Worm (Caenorhabditis elegans): Measurements from ENCODE around the gene F13H10.9.

DNA sequence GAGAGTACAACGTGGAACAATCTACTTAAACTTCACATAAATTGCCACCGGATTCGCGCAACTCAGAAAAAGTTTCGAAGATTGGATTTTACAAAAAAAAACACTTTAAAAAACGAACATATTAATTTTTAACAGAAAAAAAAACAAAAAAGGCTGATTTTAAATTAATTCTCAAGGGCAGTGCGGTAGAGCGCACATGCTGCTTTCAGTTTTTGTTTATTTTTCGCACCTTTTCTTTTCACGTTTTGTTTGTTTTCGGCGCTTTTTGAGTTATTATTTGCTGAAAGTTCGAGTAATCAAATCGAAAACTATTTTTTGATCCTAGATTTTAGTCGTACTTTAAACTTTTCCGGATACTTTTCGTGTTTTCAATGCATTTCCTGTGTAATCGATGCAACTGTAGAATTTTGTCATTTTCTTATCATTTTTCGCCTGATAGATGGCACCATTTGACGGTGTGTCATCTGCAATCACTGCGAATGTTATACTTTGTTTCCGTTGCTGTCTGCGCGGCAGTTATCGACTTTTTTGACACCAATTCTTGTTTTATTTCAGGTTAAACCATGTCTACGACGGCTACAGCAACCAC is 18.3 kb downstream of the F13H10.9 start, which contains the start of gene F13H10.8:
- TF ChIP-seq ama-1 (optimal IDR thresholded peaks at IDR 0.05), result no peak
- TF ChIP-seq ama-1 (GFP tag; optimal IDR thresholded peaks at IDR 0.05), result no peak
- TF ChIP-seq sdz-38 (tag; optimal IDR thresholded peaks at IDR 0.05), result no peak
- TF ChIP-seq nhr-90 (tag; optimal IDR thresholded peaks at IDR 0.05), result no peak
- TF ChIP-seq zfh-2 (GFP tag; conservative IDR thresholded peaks at IDR 0.05), result no peak
- peak; percentile 82 for TF ChIP-seq mcd-1 (GFP tag; IDR thresholded peaks at IDR 0.05)
- TF ChIP-seq him-1 (tag; optimal IDR thresholded peaks at IDR 0.05), result no peak
- no peak for TF ChIP-seq efl-1 (GFP tag; optimal IDR thresholded peaks at IDR 0.05)
- TF ChIP-seq ceh-100 (GFP tag; IDR thresholded peaks at IDR 0.05), result no peak
